Worm (Caenorhabditis elegans) whole organism, late embryonic: ENCODE data around the gene pfd-2.

Experiments used
- C38D4.7 ChIP-seq: fragments of 200-800 bp; sonication (Bioruptor generic); optimal IDR thresholded peaks from 2 replicates; lab custom pipeline; 2018; ENCODE audit warnings: mild to moderate bottlenecking, missing genetic modification characterization, moderate library complexity, missing compliant biosample characterization
- K02D7.2 ChIP-seq: sonication (generic microtip); optimal IDR thresholded peaks from 2 replicates; lab custom pipeline; 2017; ENCODE audit warnings: mild to moderate bottlenecking, missing genetic modification characterization, missing compliant biosample characterization
- T23F11.4 ChIP-seq: fragments of 200-800 bp; sonication (Bioruptor generic); optimal IDR thresholded peaks from 2 replicates; lab custom pipeline; 2018; ENCODE audit warnings: mild to moderate bottlenecking, missing genetic modification characterization, missing compliant biosample characterization
- ceh-31 ChIP-seq: sonication (generic microtip); optimal IDR thresholded peaks from 2 replicates; lab custom pipeline; 2016; ENCODE audit warnings: missing genetic modification characterization, missing compliant biosample characterization
- ceh-34 ChIP-seq: sonication (generic microtip); optimal IDR thresholded peaks from 2 replicates; lab custom pipeline; 2016; ENCODE audit warnings: mild to moderate bottlenecking, missing genetic modification characterization, missing compliant biosample characterization
- ceh-48 ChIP-seq: sonication (generic microtip); optimal IDR thresholded peaks from 2 replicates; lab custom pipeline; 2016; ENCODE audit warnings: missing genetic modification characterization, inconsistent platforms, missing compliant biosample characterization
- ceh-6 ChIP-seq: fragments of 200-800 bp; sonication (Bioruptor generic); optimal IDR thresholded peaks from 2 replicates; lab custom pipeline; 2018; ENCODE audit warnings: mild to moderate bottlenecking, missing genetic modification characterization, missing compliant biosample characterization
- ceh-9 ChIP-seq: sonication (generic microtip); optimal IDR thresholded peaks from 2 replicates; lab custom pipeline; 2016; ENCODE audit warnings: mild to moderate bottlenecking, missing genetic modification characterization, inconsistent platforms, missing compliant biosample characterization
- dmd-4 ChIP-seq: sonication (generic microtip); optimal IDR thresholded peaks from 2 replicates; lab custom pipeline; 2016; ENCODE audit warnings: borderline replicate concordance, missing genetic modification characterization, missing compliant biosample characterization
- dve-1 ChIP-seq: sonication (generic microtip); optimal IDR thresholded peaks from 2 replicates; lab custom pipeline; 2017; ENCODE audit warnings: antibody characterized with exemption, mild to moderate bottlenecking, missing genetic modification characterization, missing compliant biosample characterization
- elt-2 ChIP-seq: sonication (generic microtip); optimal IDR thresholded peaks from 2 replicates; lab custom pipeline; 2016; ENCODE audit warnings: missing genetic modification reagents, missing genetic modification characterization, missing compliant biosample characterization
- eyg-1 ChIP-seq: sonication (generic microtip); optimal IDR thresholded peaks from 2 replicates; lab custom pipeline; 2016; ENCODE audit warnings: missing genotype, missing genetic modification characterization, missing compliant biosample characterization
- fax-1 ChIP-seq: sonication (generic microtip); optimal IDR thresholded peaks from 2 replicates; lab custom pipeline; 2016; ENCODE audit warnings: missing genotype, missing genetic modification characterization, missing compliant biosample characterization
- fkh-10 ChIP-seq: fragments of 150-350 bp; optimal IDR thresholded peaks from 2 replicates; lab custom pipeline; 2014; ENCODE audit warnings: missing biosample characterization, missing genetic modification reagents, missing genetic modification characterization
- fkh-6 ChIP-seq: sonication (generic microtip); optimal IDR thresholded peaks from 2 replicates; lab custom pipeline; 2016; ENCODE audit warnings: missing genetic modification characterization, missing compliant biosample characterization
- gmeb-2 ChIP-seq: sonication (generic microtip); optimal IDR thresholded peaks from 2 replicates; lab custom pipeline; 2016; ENCODE audit warnings: missing genetic modification characterization, inconsistent platforms, missing compliant biosample characterization
- hlh-15 ChIP-seq: sonication (generic microtip); optimal IDR thresholded peaks from 2 replicates; lab custom pipeline; 2016; ENCODE audit warnings: missing genetic modification characterization, missing compliant biosample characterization
- hlh-8 ChIP-seq: sonication (generic microtip); optimal IDR thresholded peaks from 2 replicates; lab custom pipeline; 2016; ENCODE audit warnings: missing genotype, missing genetic modification characterization, missing compliant biosample characterization
- lim-6 ChIP-seq: sonication (generic microtip); optimal IDR thresholded peaks from 2 replicates; lab custom pipeline; 2016; ENCODE audit warnings: missing genetic modification characterization, missing compliant biosample characterization
- lin-11 ChIP-seq: fragments of 200-800 bp; sonication (Bioruptor generic); optimal IDR thresholded peaks from 2 replicates; lab custom pipeline; 2018; ENCODE audit warnings: mild to moderate bottlenecking, missing genetic modification characterization, missing compliant biosample characterization
- mec-3 ChIP-seq: sonication (generic microtip); optimal IDR thresholded peaks from 2 replicates; lab custom pipeline; 2016; ENCODE audit warnings: borderline replicate concordance, missing genetic modification characterization, missing compliant biosample characterization
- pag-3 ChIP-seq: sonication (generic microtip); optimal IDR thresholded peaks from 2 replicates; lab custom pipeline; 2016; ENCODE audit warnings: missing compliant biosample characterization, missing genetic modification characterization, borderline replicate concordance
- pax-1 ChIP-seq: fragments of 150-350 bp; optimal IDR thresholded peaks from 2 replicates; lab custom pipeline; 2014; ENCODE audit warnings: missing biosample characterization, missing genetic modification characterization
- pha-4 ChIP-seq: fragments of 150-350 bp; optimal IDR thresholded peaks from 2 replicates; lab custom pipeline; 2018; ENCODE audit warnings: missing biosample characterization, missing genetic modification reagents, missing genetic modification characterization
- ref-2 ChIP-seq: sonication (generic microtip); optimal IDR thresholded peaks from 2 replicates; lab custom pipeline; 2016; ENCODE audit warnings: missing genetic modification characterization, missing compliant biosample characterization
- rnt-1 ChIP-seq: sonication (generic microtip); optimal IDR thresholded peaks from 2 replicates; lab custom pipeline; 2016; ENCODE audit warnings: missing genetic modification characterization, missing compliant biosample characterization
- tbx-2 ChIP-seq: sonication (generic microtip); optimal IDR thresholded peaks from 2 replicates; lab custom pipeline; 2016; ENCODE audit warnings: missing genetic modification characterization, missing compliant biosample characterization
- tbx-7 ChIP-seq: sonication (generic microtip); optimal IDR thresholded peaks from 2 replicates; lab custom pipeline; 2016; ENCODE audit warnings: missing genotype, missing genetic modification characterization, missing compliant biosample characterization
- unc-3 ChIP-seq, 2 experiments: fragments of 200-800 bp in 1 of 2; sonication (Bioruptor generic) in 1 of 2; sonication (generic microtip) in 1 of 2; conservative IDR thresholded peaks in 1 of 2; optimal IDR thresholded peaks in 1 of 2; 2 replicates each; pipeline versions ENCODE4 v1.3.6 to Lab custom; 2016 to 2022; ENCODE audit warnings: missing compliant biosample characterization in 2 of 2, missing genetic modification characterization in 2 of 2, missing genetic modification reagents in 1 of 2
- unc-42 ChIP-seq: sonication (generic microtip); optimal IDR thresholded peaks from 2 replicates; lab custom pipeline; 2016; ENCODE audit warnings: missing genotype, missing genetic modification characterization, missing compliant biosample characterization
- unc-55 ChIP-seq: sonication (generic microtip); optimal IDR thresholded peaks from 2 replicates; lab custom pipeline; 2017; ENCODE audit warnings: missing biosample characterization, missing genetic modification reagents, missing genetic modification characterization
- unc-86 ChIP-seq: sonication (generic microtip); optimal IDR thresholded peaks from 2 replicates; lab custom pipeline; 2016; ENCODE audit warnings: missing genetic modification characterization, missing compliant biosample characterization
- zip-5 ChIP-seq: sonication (generic microtip); optimal IDR thresholded peaks from 2 replicates; lab custom pipeline; 2016; ENCODE audit warnings: missing genetic modification characterization, missing compliant biosample characterization
- ztf-16 ChIP-seq: sonication (generic microtip); optimal IDR thresholded peaks from 2 replicates; lab custom pipeline; 2017; ENCODE audit warnings: missing genetic modification characterization, missing compliant biosample characterization

The pfd-2 gene

ce11 chrII:4376295-4377172 is 50.0 kb downstream of the pfd-2 start, which contains the start of gene ntl-2 (continued):
- TF ChIP-seq unc-3 (GFP tag; conservative IDR thresholded peaks at IDR 0.05; lab: Robert Waterston, UW) (0 out of 2 replicates have a peak, but pooled peaks have one; percentile 44), unc-3 (tag; optimal IDR thresholded peaks at IDR 0.05; lab: Kevin White, UChicago) (peak; percentile 64), hlh-8 (no peak), C38D4.7 (GFP tag; lab: Kevin White, UChicago) (peak; percentile 57), pax-1 (tag; lab: Kevin White, UChicago) (peak; percentile 67), tbx-2 (tag; lab: Kevin White, UChicago) (peak; percentile 88), unc-86 (tag; lab: Kevin White, UChicago) (peak; percentile 47), K02D7.2 (tag; lab: Kevin White, UChicago) (peak; percentile 30), pha-4 (tag; lab: Kevin White, UChicago) (no peak), mec-3 (tag; lab: Kevin White, UChicago) (no peak), ceh-31 (tag; lab: Kevin White, UChicago) (peak; percentile 86), zip-5 (tag; lab: Kevin White, UChicago) (no peak), ceh-6 (peak; percentile 68), dve-1 (tag; lab: Kevin White, UChicago) (peak; percentile 85), hlh-15 (tag; lab: Kevin White, UChicago) (no peak), unc-55 (GFP tag; lab: Kevin White, UChicago) (peak; percentile 87), T23F11.4 (GFP tag; lab: Kevin White, UChicago) (peak; percentile 86), ceh-48 (tag; lab: Kevin White, UChicago) (peak; percentile 84), tbx-7 (no peak), lim-6 (tag; lab: Kevin White, UChicago) (no peak), dmd-4 (tag; lab: Kevin White, UChicago) (no peak), gmeb-2 (tag; lab: Kevin White, UChicago) (peak; percentile 62), fax-1 (tag; lab: Kevin White, UChicago) (peak; percentile 3), ceh-9 (tag; lab: Kevin White, UChicago) (no peak), fkh-6 (tag; lab: Kevin White, UChicago) (peak; percentile 75), unc-42 (peak; percentile 0), fkh-10 (GFP tag; lab: Kevin White, UChicago) (no peak), eyg-1 (tag; lab: Kevin White, UChicago) (peak; percentile 5), elt-2 (tag; lab: Kevin White, UChicago) (peak; percentile 93), ztf-16 (tag; lab: Kevin White, UChicago) (peak; percentile 64), ref-2 (peak; percentile 51), lin-11 (tag; lab: Kevin White, UChicago) (peak; percentile 41), ceh-34 (tag; lab: Kevin White, UChicago) (peak; percentile 76), rnt-1 (tag; lab: Kevin White, UChicago) (peak; percentile 77), pag-3 (tag; lab: Kevin White, UChicago) (no peak)
